Fruit fly (Drosophila melanogaster) whole organism, wandering third instar larva: ENCODE data around the gene sals.

Experiments used
- Abd-B ChIP-seq: fragments of >200 bp; optimal IDR thresholded peaks from 2 replicates; lab custom pipeline; 2017; ENCODE audit warnings: missing biosample characterization, missing genetic modification characterization
- CG32264 ChIP-seq: fragments of 200-800 bp; sonication (Bioruptor generic); optimal IDR thresholded peaks from 2 replicates; lab custom pipeline; 2016; ENCODE audit warnings: missing biosample characterization, missing genetic modification characterization
- CG9705 ChIP-seq: fragments of 200-800 bp; sonication (Bioruptor generic); optimal IDR thresholded peaks from 2 replicates; lab custom pipeline; 2018; ENCODE audit warnings: missing biosample characterization, mild to moderate bottlenecking, missing genetic modification characterization
- CrebA ChIP-seq: fragments of 200-800 bp; sonication (Bioruptor generic); optimal IDR thresholded peaks from 2 replicates; lab custom pipeline; 2016; ENCODE audit warnings: missing biosample characterization, mild to moderate bottlenecking, missing genetic modification characterization, borderline replicate concordance
- Dfd ChIP-seq: fragments of >200 bp; optimal IDR thresholded peaks from 2 replicates; lab custom pipeline; 2017; ENCODE audit warnings: missing biosample characterization, missing genetic modification characterization
- Dif ChIP-seq: fragments of 200-275, 200-300 bp; sonication (Bioruptor generic); optimal IDR thresholded peaks from 2 replicates; lab custom pipeline; 2018; ENCODE audit warnings: missing biosample characterization, missing genetic modification characterization; ENCODE audit not compliant: partially characterized antibody
- GATAd ChIP-seq: sonication (Bioruptor generic); optimal IDR thresholded peaks from 2 replicates; lab custom pipeline; 2016; ENCODE audit warnings: missing biosample characterization, missing genetic modification characterization
- HLH106 ChIP-seq: fragments of 200-800 bp; optimal IDR thresholded peaks from 3 replicates; lab custom pipeline; 2019; ENCODE audit warnings: missing biosample characterization, mild to moderate bottlenecking, missing genetic modification characterization, moderate library complexity
- Hnf4 ChIP-seq: fragments of 200-800 bp; sonication (Bioruptor generic); optimal IDR thresholded peaks from 2 replicates; lab custom pipeline; 2016; ENCODE audit warnings: missing biosample characterization, mild to moderate bottlenecking, missing genetic modification characterization
- Hr78 ChIP-seq: fragments of >200 bp; optimal IDR thresholded peaks from 2 replicates; lab custom pipeline; 2017; ENCODE audit warnings: missing biosample characterization, missing genetic modification characterization
- Hr83 ChIP-seq: fragments of 200-300 bp; sonication (Bioruptor generic); optimal IDR thresholded peaks from 2 replicates; lab custom pipeline; 2016; ENCODE audit warnings: missing biosample characterization, mild to moderate bottlenecking, missing genetic modification characterization, moderate library complexity; ENCODE audit not compliant: poor library complexity, severe bottlenecking
- Jra ChIP-seq: sonication (Bioruptor generic); optimal IDR thresholded peaks from 2 replicates; lab custom pipeline; 2016; ENCODE audit warnings: missing biosample characterization, missing genetic modification characterization
- Mio ChIP-seq: sonication (Bioruptor generic); optimal IDR thresholded peaks from 2 replicates; lab custom pipeline; 2016; ENCODE audit warnings: missing biosample characterization, missing genetic modification characterization
- Myc ChIP-seq: fragments of >200 bp; optimal IDR thresholded peaks from 2 replicates; lab custom pipeline; 2017
- N ChIP-seq: fragments of >200 bp; optimal IDR thresholded peaks from 2 replicates; lab custom pipeline; 2018; ENCODE audit warnings: missing biosample characterization, missing external identifiers, missing genetic modification characterization
- OdsH ChIP-seq: fragments of 200-800 bp; sonication (Bioruptor generic); optimal IDR thresholded peaks from 2 replicates; lab custom pipeline; 2016; ENCODE audit warnings: missing biosample characterization, mild to moderate bottlenecking, missing genetic modification characterization
- Rel ChIP-seq, 2 experiments: fragments of 200-800 bp; sonication (Bioruptor generic) in 1 of 2; optimal IDR thresholded peaks; 2 replicates in 1 of 2; 3 replicates in 1 of 2; lab custom pipeline; 2016 to 2019; ENCODE audit warnings: mild to moderate bottlenecking in 2 of 2, missing biosample characterization in 2 of 2, missing genetic modification characterization in 2 of 2, moderate library complexity in 1 of 2
- Sp1 ChIP-seq: fragments of 200-800 bp; sonication (Bioruptor generic); optimal IDR thresholded peaks from 3 replicates; lab custom pipeline; 2019; ENCODE audit warnings: missing biosample characterization, mild to moderate bottlenecking, missing genetic modification characterization, moderate library complexity
- Vsx2 ChIP-seq: fragments of 200-300, 225-300 bp; sonication (Bioruptor generic); optimal IDR thresholded peaks from 2 replicates; lab custom pipeline; 2018; ENCODE audit warnings: missing biosample characterization, missing genetic modification characterization; ENCODE audit not compliant: partially characterized antibody
- br ChIP-seq: fragments of 200-800 bp; sonication (Bioruptor generic); optimal IDR thresholded peaks from 2 replicates; lab custom pipeline; 2016; ENCODE audit warnings: missing biosample characterization, missing genetic modification characterization
- brk ChIP-seq: fragments of 200-800 bp; sonication (Bioruptor generic); optimal IDR thresholded peaks from 2 replicates; lab custom pipeline; 2016; ENCODE audit warnings: missing biosample characterization, mild to moderate bottlenecking, missing genetic modification characterization
- dl ChIP-seq, 2 experiments: fragments of 175-275, 200-275 bp in 1 of 2; fragments of 200-275 bp in 1 of 2; sonication (Bioruptor generic); optimal IDR thresholded peaks; lab custom pipeline; 2018; ENCODE audit warnings: mild to moderate bottlenecking in 2 of 2, missing biosample characterization in 2 of 2, missing genetic modification characterization in 2 of 2, moderate library complexity in 2 of 2; ENCODE audit not compliant: partially characterized antibody in 2 of 2, insufficient read depth in 1 of 2
- dmrt93B ChIP-seq: fragments of 200-800 bp; sonication (Bioruptor generic); optimal IDR thresholded peaks from 2 replicates; lab custom pipeline; 2018; ENCODE audit warnings: missing biosample characterization, mild to moderate bottlenecking, missing genetic modification characterization
- dsf ChIP-seq: sonication (Bioruptor generic); optimal IDR thresholded peaks from 2 replicates; lab custom pipeline; 2016; ENCODE audit warnings: missing biosample characterization, missing genetic modification characterization, borderline replicate concordance
- ey ChIP-seq: fragments of 200-800 bp; sonication (Bioruptor generic); optimal IDR thresholded peaks from 2 replicates; lab custom pipeline; 2016; ENCODE audit warnings: missing biosample characterization, missing genetic modification characterization
- foxo ChIP-seq, 2 experiments: fragments of 200-800 bp; sonication (Bioruptor generic); optimal IDR thresholded peaks; 2 replicates in 1 of 2; 3 replicates in 1 of 2; lab custom pipeline; 2016 to 2017; ENCODE audit warnings: missing biosample characterization in 2 of 2, missing genetic modification characterization in 2 of 2
- fru ChIP-seq: fragments of 200-800 bp; sonication (Bioruptor generic); optimal IDR thresholded peaks from 3 replicates; lab custom pipeline; 2016; ENCODE audit warnings: missing biosample characterization, mild to moderate bottlenecking, missing genetic modification characterization
- h ChIP-seq: fragments of 200-800 bp; sonication (Bioruptor generic); optimal IDR thresholded peaks from 3 replicates; lab custom pipeline; 2016; ENCODE audit warnings: missing biosample characterization, mild to moderate bottlenecking, missing genetic modification characterization
- jim ChIP-seq: fragments of 175-275, 200-325 bp; sonication (Bioruptor generic); optimal IDR thresholded peaks from 2 replicates; lab custom pipeline; 2016; ENCODE audit warnings: missing biosample characterization, mild to moderate bottlenecking, missing genetic modification characterization
- lola ChIP-seq: fragments of >200 bp; optimal IDR thresholded peaks from 2 replicates; lab custom pipeline; 2017; ENCODE audit warnings: missing biosample characterization, missing genetic modification characterization
- pan ChIP-seq: fragments of >200 bp; optimal IDR thresholded peaks from 2 replicates; lab custom pipeline; 2017
- psq ChIP-seq: fragments of 200-800 bp; sonication (Bioruptor generic); optimal IDR thresholded peaks from 3 replicates; lab custom pipeline; 2017; ENCODE audit warnings: missing biosample characterization, mild to moderate bottlenecking, missing genetic modification characterization, moderate library complexity
- rgr ChIP-seq: fragments of 200-800 bp; sonication (Bioruptor generic); optimal IDR thresholded peaks from 3 replicates; lab custom pipeline; 2016; ENCODE audit warnings: missing biosample characterization, mild to moderate bottlenecking, missing genetic modification characterization
- sage ChIP-seq: fragments of 200-800 bp; sonication (Bioruptor generic); optimal IDR thresholded peaks from 2 replicates; lab custom pipeline; 2016; ENCODE audit warnings: missing biosample characterization, mild to moderate bottlenecking, missing genetic modification characterization
- sv ChIP-seq: fragments of 200-800 bp; sonication (Bioruptor generic); optimal IDR thresholded peaks from 3 replicates; lab custom pipeline; 2016; ENCODE audit warnings: missing biosample characterization, missing genetic modification characterization
- tai ChIP-seq: sonication (Bioruptor generic); optimal IDR thresholded peaks from 2 replicates; lab custom pipeline; 2016; ENCODE audit warnings: missing biosample characterization, missing genetic modification characterization
- usp ChIP-seq: fragments of >200 bp; optimal IDR thresholded peaks from 2 replicates; lab custom pipeline; 2017; ENCODE audit warnings: missing biosample characterization, missing genetic modification characterization
- woc ChIP-seq: sonication (Bioruptor generic); optimal IDR thresholded peaks from 2 replicates; lab custom pipeline; 2016; ENCODE audit warnings: missing biosample characterization, mild to moderate bottlenecking, missing genetic modification characterization

Gene sals

dm6 chr3R:11458022-11458850 lies 6.6 kb upstream of the sals start (continued):
- TF ChIP-seq CG32264 (GFP tag; lab: Kevin White, UChicago), result no peak
- TF ChIP-seq fru (GFP tag; lab: Kevin White, UChicago), result peak; percentile 61
- no peak for TF ChIP-seq br

dm6 chr3R:11457286-11457685 lies 5.7 kb upstream of the sals start:
- no peak for TF ChIP-seq brk
- TF ChIP-seq N (GFP tag; lab: Kevin White, UChicago), result no peak
- peak; percentile 48 for TF ChIP-seq jim (GFP tag; lab: Kevin White, UChicago)
- no peak for TF ChIP-seq Rel (GFP tag; optimal IDR thresholded peaks at IDR 0.05; lab: Kevin White, UChicago)
- peak; percentile 81 for TF ChIP-seq Rel (tag; optimal IDR thresholded peaks at IDR 0.05; lab: Kevin White, UChicago)
- TF ChIP-seq CrebA (GFP tag; lab: Kevin White, UChicago), result no peak

DNA sequence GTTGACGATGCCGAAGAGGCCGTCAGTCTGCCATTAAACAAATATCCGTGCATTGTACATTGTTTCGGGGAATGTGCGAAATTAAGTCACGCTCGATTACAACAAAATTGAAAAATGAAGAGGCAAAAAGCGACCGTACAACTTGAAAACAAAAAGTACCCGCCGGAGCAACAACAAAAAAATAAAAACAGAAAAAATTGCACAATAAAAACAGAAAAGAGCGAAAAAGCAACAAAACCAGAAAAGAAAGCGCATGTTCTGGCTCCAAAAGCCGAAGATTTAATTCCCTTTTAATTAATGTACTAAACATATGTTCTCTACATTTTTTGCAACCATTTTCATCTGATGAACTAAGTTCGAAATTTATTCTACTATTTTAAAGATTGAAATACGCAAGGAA lies 4.9 kb upstream of the sals start:
- TF ChIP-seq Rel (GFP tag; optimal IDR thresholded peaks at IDR 0.05; lab: Kevin White, UChicago), result no peak
- peak; percentile 92 for TF ChIP-seq Rel (tag; optimal IDR thresholded peaks at IDR 0.05; lab: Kevin White, UChicago)
- no peak for TF ChIP-seq N (GFP tag; lab: Kevin White, UChicago)
- peak; percentile 1 for TF ChIP-seq dmrt93B (GFP tag; lab: Kevin White, UChicago)
- TF ChIP-seq HLH106 (tag; lab: Kevin White, UChicago), result peak; percentile 21
- peak; percentile 77 for TF ChIP-seq Sp1 (GFP tag; lab: Kevin White, UChicago)
- TF ChIP-seq psq (GFP tag; lab: Kevin White, UChicago), result no peak

DNA sequence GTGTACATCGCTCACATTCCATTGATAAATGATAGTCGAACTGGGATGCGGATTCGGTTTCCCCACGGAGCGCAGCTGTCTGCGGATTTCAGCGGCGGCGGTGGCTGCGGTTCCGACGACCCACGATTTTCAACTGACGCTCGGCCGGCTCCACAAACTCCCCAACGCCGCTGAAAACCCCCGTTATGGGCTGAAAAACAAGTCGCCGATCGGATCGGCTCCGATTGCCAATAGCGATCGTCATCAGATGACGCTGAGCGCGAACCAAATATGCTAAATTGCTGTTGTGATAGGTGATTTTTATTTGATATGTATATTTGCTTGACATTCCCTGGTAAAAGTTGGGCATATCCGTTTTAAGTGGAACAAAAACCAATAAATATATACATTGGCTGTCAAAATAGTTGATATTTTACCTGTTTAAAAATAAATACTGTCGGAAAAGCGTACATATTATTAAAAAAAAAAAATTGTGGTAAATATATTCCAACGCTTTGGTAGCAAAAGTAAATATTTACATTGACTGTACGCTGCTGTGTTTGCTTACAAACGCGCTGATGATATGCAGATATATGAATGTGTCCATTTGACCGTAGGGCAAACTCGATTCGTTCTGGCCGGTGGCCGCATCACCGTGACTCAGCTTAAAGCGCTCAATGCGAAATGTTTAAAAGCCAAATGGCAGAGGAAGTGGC lies 2.8 kb upstream of the sals start:
- TF ChIP-seq Mio (GFP tag; lab: Kevin White, UChicago) (no peak), Sp1 (GFP tag; lab: Kevin White, UChicago) (peak; percentile 67), CG32264 (GFP tag; lab: Kevin White, UChicago) (peak; percentile 41), Vsx2 (GFP tag; lab: Kevin White, UChicago) (no peak), dmrt93B (GFP tag; lab: Kevin White, UChicago) (peak; percentile 68), h (GFP tag; lab: Kevin White, UChicago) (peak; percentile 76), Hnf4 (GFP tag; lab: Kevin White, UChicago) (peak; percentile 54), foxo (GFP tag; optimal IDR thresholded peaks at IDR 0.05; lab: Kevin White, UChicago) (peak in 1 of 2 experiments; percentile 74), HLH106 (tag; lab: Kevin White, UChicago) (peak; percentile 74), brk (no peak), ey (GFP tag; lab: Kevin White, UChicago) (peak; percentile 76), N (GFP tag; lab: Kevin White, UChicago) (no peak), Rel (GFP tag; optimal IDR thresholded peaks at IDR 0.05; lab: Kevin White, UChicago) (no peak), Rel (tag; optimal IDR thresholded peaks at IDR 0.05; lab: Kevin White, UChicago) (peak; percentile 100), pan (lab: Kevin White, UChicago) (no peak), usp (GFP tag; lab: Kevin White, UChicago) (no peak), sv (GFP tag; lab: Kevin White, UChicago) (peak; percentile 31), OdsH (GFP tag; lab: Kevin White, UChicago) (peak; percentile 73), Hr78 (GFP tag; lab: Kevin White, UChicago) (no peak), Dfd (GFP tag; lab: Kevin White, UChicago) (no peak), Dif (no peak), tai (GFP tag; lab: Kevin White, UChicago) (no peak), sage (GFP tag; lab: Kevin White, UChicago) (no peak), jim (GFP tag; lab: Kevin White, UChicago) (no peak), lola (no peak), dsf (GFP tag; lab: Kevin White, UChicago) (no peak), Jra (GFP tag; lab: Kevin White, UChicago) (peak; percentile 24), br (peak; percentile 76), Abd-B (no peak), fru (GFP tag; lab: Kevin White, UChicago) (peak; percentile 75), rgr (GFP tag; lab: Kevin White, UChicago) (peak; percentile 76), GATAd (no peak), dl (GFP tag; optimal IDR thresholded peaks at IDR 0.05; lab: Kevin White, UChicago; ENCODE audit: insufficient read depth in 1 of 2, partially characterized antibody in 2 of 2) (no peak), Hr83 (GFP tag; lab: Kevin White, UChicago) (no peak), woc (GFP tag; lab: Kevin White, UChicago) (peak; percentile 45), CG9705 (GFP tag; lab: Kevin White, UChicago) (peak; percentile 31), CrebA (GFP tag; lab: Kevin White, UChicago) (no peak), Myc (no peak), psq (GFP tag; lab: Kevin White, UChicago) (peak; percentile 69)
